Worm (Caenorhabditis elegans) whole organism, L4/young adult: ENCODE measurements around the gene npp-8.

Experiments
- W03F9.2 ChIP-seq: fragments of 150-350 bp; optimal IDR thresholded peaks from 2 replicates; lab custom pipeline; 2014; ENCODE audit warnings: missing biosample characterization, missing genetic modification characterization
- dao-5 ChIP-seq: sonication (generic microtip); optimal IDR thresholded peaks from 2 replicates; lab custom pipeline; 2016; ENCODE audit warnings: missing genotype, missing genetic modification characterization, moderate library complexity, missing compliant biosample characterization
- him-1 ChIP-seq: sonication (generic microtip); optimal IDR thresholded peaks from 2 replicates; lab custom pipeline; 2016; ENCODE audit warnings: missing genotype, missing genetic modification reagents, missing genetic modification characterization, missing compliant biosample characterization

The npp-8 gene

DNA sequence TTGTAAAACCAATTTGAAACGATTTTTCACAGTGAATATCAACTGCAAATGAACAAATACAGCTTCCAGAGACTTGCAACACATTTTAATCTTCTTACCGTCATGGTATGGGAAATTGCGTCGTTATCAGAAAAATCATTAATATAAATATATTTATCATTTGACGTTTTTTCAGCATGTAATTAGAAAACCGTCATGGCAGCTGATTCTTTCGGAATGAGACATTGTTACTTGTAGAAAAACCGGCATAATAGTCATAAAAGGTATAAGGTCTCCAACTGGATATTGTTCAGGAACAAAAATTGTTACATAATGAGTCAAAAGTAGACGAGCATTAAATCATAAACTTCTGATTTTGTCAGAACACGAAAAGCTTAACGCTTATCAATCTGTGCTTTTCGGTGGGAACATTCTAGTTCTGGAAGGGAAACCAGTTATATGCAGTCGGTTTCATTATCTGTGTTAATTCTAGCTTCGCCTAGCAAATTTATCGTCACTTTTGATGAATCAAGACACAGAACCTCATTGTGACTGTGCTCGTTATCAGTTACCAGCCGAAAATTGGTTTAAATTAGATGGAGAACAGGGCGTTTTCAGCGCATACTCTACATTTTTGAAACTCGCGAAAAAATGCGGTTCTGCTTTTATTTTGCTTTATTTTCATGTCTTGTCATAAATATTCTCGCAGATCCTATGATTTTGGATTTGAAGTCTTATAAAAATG lies 42.3 kb downstream of the npp-8 start, which contains the start of gene C34H4.2:
Gene C34H4.2 (plus strand): TSS at position 558 of the 724 bp plus-strand sequence.
- TF ChIP-seq him-1 (tag; lab: Kevin White, UChicago) (no peak), dao-5 (tag; lab: Kevin White, UChicago) (no peak), W03F9.2 (tag; lab: Kevin White, UChicago) (no peak)

ce11 chrIV:1550578-1550977 lies 45.0 kb downstream of the npp-8 start, which contains the start of gene tag-244:
Gene tag-244 (plus strand): TSS chrIV:1550878.
- TF ChIP-seq W03F9.2 (tag; lab: Kevin White, UChicago): no peak
- no peak for TF ChIP-seq dao-5 (tag; lab: Kevin White, UChicago)
- no peak for TF ChIP-seq him-1 (tag; lab: Kevin White, UChicago)

- TF ChIP-seq dao-5 (tag; lab: Kevin White, UChicago) (no peak), him-1 (tag; lab: Kevin White, UChicago) (no peak), W03F9.2 (tag; lab: Kevin White, UChicago) (no peak)
Measured at ce11 chrIV:1550131-1550530, 45.5 kb downstream of the npp-8 start, which contains the start of gene C34H4.5. Gene C34H4.5 (minus strand): TSS chrIV:1550231.

DNA sequence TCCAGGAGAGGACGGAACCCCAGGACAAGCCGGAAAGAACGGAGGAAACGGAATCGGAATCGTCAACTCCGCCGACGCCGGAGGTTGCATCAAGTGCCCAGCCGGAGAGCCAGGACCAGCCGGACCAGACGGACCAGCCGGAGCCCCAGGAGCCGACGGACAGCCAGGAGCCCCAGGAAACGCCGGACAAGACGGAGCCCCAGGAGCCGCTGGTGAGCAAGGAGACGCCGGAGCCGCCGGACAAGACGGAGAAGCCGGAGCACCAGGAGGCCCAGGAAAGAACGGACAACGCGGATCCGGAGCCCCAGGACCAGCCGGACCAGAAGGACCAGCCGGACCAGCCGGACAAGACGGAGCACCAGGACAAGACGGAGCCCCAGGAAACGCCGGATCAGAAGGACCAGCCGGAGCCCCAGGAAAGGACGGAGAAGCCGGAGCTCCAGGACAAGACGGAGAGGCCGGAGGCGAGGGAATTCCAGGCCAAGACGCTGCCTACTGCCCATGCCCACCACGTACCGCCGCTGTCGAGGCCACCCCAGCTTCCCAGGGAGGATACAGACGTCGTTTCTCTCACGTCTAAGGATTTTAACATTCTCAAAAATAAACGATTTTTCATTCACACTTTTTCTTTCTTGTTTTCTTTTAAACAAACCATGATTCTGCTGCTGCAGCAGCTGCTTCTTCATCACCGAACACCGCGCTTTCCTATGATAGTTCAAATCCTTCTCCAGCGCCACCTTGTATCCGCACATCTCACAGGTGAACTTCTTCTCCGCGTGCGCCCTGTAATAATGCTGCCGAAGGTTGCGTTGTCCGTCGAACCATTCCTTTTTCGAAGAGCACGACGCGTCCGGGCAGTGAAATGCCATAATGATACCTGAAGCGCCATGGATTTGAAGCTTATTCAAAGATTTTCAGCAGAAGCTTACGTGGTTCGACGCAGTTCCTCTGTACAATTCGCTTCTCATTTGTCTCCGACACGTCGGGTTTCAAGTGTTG lies 46.2 kb downstream of the npp-8 start:
- TF ChIP-seq him-1 (tag; lab: Kevin White, UChicago): no peak
- TF ChIP-seq W03F9.2 (tag; lab: Kevin White, UChicago): no peak
- TF ChIP-seq dao-5 (tag; lab: Kevin White, UChicago): no peak

DNA sequence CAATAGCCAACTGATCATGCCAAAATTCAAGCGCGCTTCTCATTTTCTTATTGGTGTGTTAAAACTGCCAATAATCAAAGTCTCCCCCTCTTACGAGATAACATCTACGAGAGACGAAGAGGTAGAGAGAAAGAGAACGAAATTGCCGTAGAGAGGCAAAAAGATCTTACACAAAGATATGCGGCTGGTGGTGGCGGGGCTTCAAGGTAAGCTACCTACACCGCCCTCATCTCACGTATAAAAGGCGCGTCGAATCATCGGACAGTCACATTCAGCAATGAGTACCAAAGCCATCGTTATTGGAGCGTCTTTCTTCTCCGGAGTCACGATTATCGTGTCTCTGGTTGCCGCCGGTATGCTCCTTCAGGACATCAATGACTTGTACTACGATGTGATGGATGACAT lies 47.2 kb downstream of the npp-8 start, which contains the start of gene col-107:
Gene col-107 (plus strand): TSS at position 265 of the 405 bp plus-strand sequence.
- no peak for TF ChIP-seq dao-5 (tag; lab: Kevin White, UChicago)
- no peak for TF ChIP-seq him-1 (tag; lab: Kevin White, UChicago)

ce11 chrIV:1547129-1547528 lies 48.5 kb downstream of the npp-8 start:
- TF ChIP-seq W03F9.2 (tag; lab: Kevin White, UChicago): no peak
- no peak for TF ChIP-seq him-1 (tag; lab: Kevin White, UChicago)
- TF ChIP-seq dao-5 (tag; lab: Kevin White, UChicago): no peak

- TF ChIP-seq dao-5 (tag; lab: Kevin White, UChicago) (no peak), W03F9.2 (tag; lab: Kevin White, UChicago) (no peak), him-1 (tag; lab: Kevin White, UChicago) (no peak)
Measured at ce11 chrIV:1536316-1536715, 59.3 kb downstream of the npp-8 start, which contains the start of gene K03H6.5. Gene K03H6.5 (minus strand): TSS chrIV:1536416.

DNA sequence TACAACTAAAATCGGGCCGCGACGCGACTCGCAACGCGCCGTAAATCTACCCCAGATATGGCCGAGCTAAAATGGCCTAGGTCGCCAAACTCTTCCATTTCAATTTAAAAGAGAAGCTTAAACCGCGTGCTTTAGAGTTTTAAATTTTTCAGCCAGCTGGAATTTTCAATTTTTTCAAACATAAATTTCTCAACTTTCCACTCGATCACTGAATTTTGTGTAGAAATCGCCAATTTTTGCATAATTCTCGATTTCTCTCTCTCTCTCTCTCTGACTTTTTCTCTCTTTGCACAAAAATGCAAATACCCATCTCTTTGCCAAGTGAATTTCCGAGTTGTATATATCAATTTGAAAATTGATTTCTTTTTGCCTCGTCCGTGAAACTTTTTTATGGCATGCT lies 72.2 kb downstream of the npp-8 start, which contains the start of gene K03H6.1:
Gene K03H6.1 (plus strand): TSS at position 301 of the 400 bp plus-strand sequence.
- no peak for TF ChIP-seq dao-5 (tag; lab: Kevin White, UChicago)
- TF ChIP-seq him-1 (tag; lab: Kevin White, UChicago): no peak
- TF ChIP-seq W03F9.2 (tag; lab: Kevin White, UChicago): no peak

DNA sequence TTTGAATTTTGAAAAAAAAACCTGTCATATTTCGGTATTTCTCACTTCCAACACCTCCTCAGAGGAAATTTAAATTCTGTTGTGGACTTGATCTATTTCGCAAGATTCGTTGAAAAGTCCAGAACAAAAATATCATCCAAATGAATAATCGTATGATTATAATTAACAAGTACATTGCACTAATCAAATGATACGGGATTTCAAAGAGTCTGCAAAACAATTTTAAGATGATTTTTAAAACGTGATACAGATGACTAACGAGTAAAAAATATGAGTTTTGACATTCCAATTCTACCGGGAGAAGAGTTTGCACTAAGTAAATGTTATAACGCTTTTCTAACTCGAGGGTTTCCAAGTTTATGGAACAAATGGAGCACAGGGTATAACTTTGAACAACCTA lies 73.3 kb downstream of the npp-8 start:
- TF ChIP-seq W03F9.2 (tag; lab: Kevin White, UChicago) (no peak), him-1 (tag; lab: Kevin White, UChicago) (no peak), dao-5 (tag; lab: Kevin White, UChicago) (no peak)

- no peak for TF ChIP-seq W03F9.2 (tag; lab: Kevin White, UChicago)
- TF ChIP-seq him-1 (tag; lab: Kevin White, UChicago): no peak
- no peak for TF ChIP-seq dao-5 (tag; lab: Kevin White, UChicago)
Measured at ce11 chrIV:1521224-1521623, 74.4 kb downstream of the npp-8 start, which contains the start of gene K03H6.4. Gene K03H6.4 (minus strand): TSS chrIV:1521324.
